Fruit fly (Drosophila melanogaster): Measurements from ENCODE around the gene CG42816.

Gene CG42816

dm6 chr3L:17842892-17843703 is 45.7 kb upstream of the CG42816 start, which contains the start of gene CG5567 (continued):
- peak; percentile 23 for TF ChIP-seq gem (tag; optimal IDR thresholded peaks at IDR 0.05)
- no peak for TF ChIP-seq sob (GFP tag; IDR thresholded peaks at IDR 0.05)
- TF ChIP-seq bab2 (GFP tag; optimal IDR thresholded peaks at IDR 0.05) = no peak
- TF ChIP-seq tll (GFP tag; optimal IDR thresholded peaks at IDR 0.05) = no peak
- TF ChIP-seq zf30C (GFP tag; optimal IDR thresholded peaks at IDR 0.05) = no peak
- no peak for TF ChIP-seq Ets65A (GFP tag)
- TF ChIP-seq CG10321 (GFP tag; IDR thresholded peaks at IDR 0.05) = no peak
- no peak for TF ChIP-seq CG33557 (GFP tag; optimal IDR thresholded peaks at IDR 0.05)
- TF ChIP-seq YL-1 (GFP tag; optimal IDR thresholded peaks at IDR 0.05) = no peak
- TF ChIP-seq CG3163 (GFP tag; optimal IDR thresholded peaks at IDR 0.05) = no peak
- TF ChIP-seq onecut (GFP tag; IDR thresholded peaks at IDR 0.05) = no peak
- no peak for TF ChIP-seq CG10654 (GFP tag; optimal IDR thresholded peaks at IDR 0.05)
- peak; percentile 9 for TF ChIP-seq CG17359 (tag; optimal IDR thresholded peaks at IDR 0.05)
- TF ChIP-seq row (GFP tag; IDR thresholded peaks at IDR 0.05) = peak; percentile 87
- no peak for TF ChIP-seq cad (GFP tag; optimal IDR thresholded peaks at IDR 0.05)
- peak; percentile 97 for TF ChIP-seq D19A (tag; optimal IDR thresholded peaks at IDR 0.05)
- TF ChIP-seq tio (GFP tag; optimal IDR thresholded peaks at IDR 0.05) = no peak
- no peak for TF ChIP-seq Rx (GFP tag; IDR thresholded peaks at IDR 0.05)
- TF ChIP-seq CG4730 (GFP tag; IDR thresholded peaks at IDR 0.05) = no peak
- TF ChIP-seq pros (GFP tag; optimal IDR thresholded peaks at IDR 0.05) = no peak
- TF ChIP-seq CG15269 (tag; optimal IDR thresholded peaks at IDR 0.05) = peak; percentile 29
- TF ChIP-seq Bgb (GFP tag; IDR thresholded peaks at IDR 0.05; ENCODE audit: partially characterized antibody) = no peak
- no peak for TF ChIP-seq CG2129 (GFP tag; IDR thresholded peaks at IDR 0.05; ENCODE audit: partially characterized antibody)
- TF ChIP-seq Blimp-1 (GFP tag; optimal IDR thresholded peaks at IDR 0.05) = no peak
- no peak for TF ChIP-seq al (GFP tag; IDR thresholded peaks at IDR 0.05)
- TF ChIP-seq vvl (GFP tag; IDR thresholded peaks at IDR 0.05) = no peak
- no peak for TF ChIP-seq CG11085 (GFP tag; IDR thresholded peaks at IDR 0.05)
- TF ChIP-seq ftz-f1 (GFP tag; optimal IDR thresholded peaks at IDR 0.05) = peak; percentile 88
- TF ChIP-seq CG11093 (GFP tag; IDR thresholded peaks at IDR 0.05) = no peak
- no peak for TF ChIP-seq CG3838 (GFP tag; optimal IDR thresholded peaks at IDR 0.05)
- TF ChIP-seq D (optimal IDR thresholded peaks at IDR 0.05) = no peak
- TF ChIP-seq D (GFP tag; optimal IDR thresholded peaks at IDR 0.05) = no peak
- TF ChIP-seq C15 (GFP tag; IDR thresholded peaks at IDR 0.05) = no peak
- TF ChIP-seq jumu (GFP tag; optimal IDR thresholded peaks at IDR 0.05) = no peak
- no peak for TF ChIP-seq abd-A (tag; optimal IDR thresholded peaks at IDR 0.05)
- TF ChIP-seq MBD-R2 (GFP tag; IDR thresholded peaks at IDR 0.05) = 0 out of 2 replicates have a peak, but pooled peaks have one; percentile 41
- peak; percentile 88 for TF ChIP-seq E2f2 (GFP tag; IDR thresholded peaks at IDR 0.05)
- no peak for TF ChIP-seq hb (GFP tag; IDR thresholded peaks at IDR 0.05; ENCODE audit: partially characterized antibody)
- TF ChIP-seq dm (GFP tag; optimal IDR thresholded peaks at IDR 0.05) = no peak
- no peak for TF ChIP-seq knrl (GFP tag; IDR thresholded peaks at IDR 0.05; ENCODE audit: partially characterized antibody)
- peak; percentile 18 for TF ChIP-seq CG3281 (GFP tag; optimal IDR thresholded peaks at IDR 0.05)
- peak; percentile 74 for TF ChIP-seq MESR4 (GFP tag; optimal IDR thresholded peaks at IDR 0.05)
- TF ChIP-seq Lpt (GFP tag; optimal IDR thresholded peaks at IDR 0.05) = no peak
- TF ChIP-seq psq (GFP tag; optimal IDR thresholded peaks at IDR 0.05) = no peak
- no peak for TF ChIP-seq CG6689 (GFP tag; IDR thresholded peaks at IDR 0.05)
- TF ChIP-seq CG6765 (GFP tag; optimal IDR thresholded peaks at IDR 0.05) = no peak
- TF ChIP-seq pfk (GFP tag; optimal IDR thresholded peaks at IDR 0.05) = no peak
- no peak for TF ChIP-seq Lim3 (GFP tag; IDR thresholded peaks at IDR 0.05)
- no peak for TF ChIP-seq cato (GFP tag; optimal IDR thresholded peaks at IDR 0.05; ENCODE audit: borderline replicate concordance)
- TF ChIP-seq Atf3 (GFP tag; optimal IDR thresholded peaks at IDR 0.05) = no peak

Data from whole organism, embryonic.